Fruit fly (Drosophila melanogaster) whole organism, pupa: ENCODE measurements around the gene Mgstl.

Source experiments
- CG12605 ChIP-seq: fragments of 200-800 bp; sonication (Bioruptor generic); IDR thresholded peaks from 2 replicates; pipeline ENCODE4 v1.3.6; 2022; ENCODE audit warnings: missing biosample characterization, missing genetic modification characterization
- CG13204 ChIP-seq: fragments of 200-800 bp; sonication (Bioruptor generic); optimal IDR thresholded peaks from 2 replicates; lab custom pipeline; 2018; ENCODE audit warnings: missing biosample characterization, mild to moderate bottlenecking, missing genetic modification characterization, moderate library complexity
- CG14655 ChIP-seq: fragments of 200-800 bp; sonication (Bioruptor generic); optimal IDR thresholded peaks from 3 replicates; lab custom pipeline; 2017; ENCODE audit warnings: mild to moderate bottlenecking, missing biosample characterization, missing genetic modification reagents, missing genetic modification characterization
- CG15710 ChIP-seq: fragments of 200-800 bp; sonication (Bioruptor generic); optimal IDR thresholded peaks from 2 replicates; lab custom pipeline; 2018; ENCODE audit warnings: missing biosample characterization, mild to moderate bottlenecking, missing genetic modification characterization, moderate library complexity
- CG17806 ChIP-seq: fragments of 200-800 bp; sonication (Bioruptor generic); optimal IDR thresholded peaks from 2 replicates; lab custom pipeline; 2018; ENCODE audit warnings: missing biosample characterization, mild to moderate bottlenecking, missing genetic modification characterization, moderate library complexity
- CG4496 ChIP-seq: fragments of 200-800 bp; sonication (Bioruptor generic); IDR thresholded peaks from 3 replicates; pipeline ENCODE4 v1.3.6; 2022; ENCODE audit warnings: missing biosample characterization, missing genetic modification characterization
- CG8301 ChIP-seq: fragments of 200-800 bp; sonication (Bioruptor generic); optimal IDR thresholded peaks from 2 replicates; lab custom pipeline; 2018; ENCODE audit warnings: missing biosample characterization, mild to moderate bottlenecking, missing genetic modification characterization
- CG9948 ChIP-seq: fragments of 200-800 bp; sonication (Bioruptor generic); optimal IDR thresholded peaks from 2 replicates; lab custom pipeline; 2018; ENCODE audit warnings: missing biosample characterization, mild to moderate bottlenecking, missing genetic modification characterization, moderate library complexity
- D1 ChIP-seq: fragments of 200-800 bp; sonication (Bioruptor generic); optimal IDR thresholded peaks from 2 replicates; lab custom pipeline; 2018; ENCODE audit warnings: missing biosample characterization, mild to moderate bottlenecking, missing genetic modification characterization, moderate library complexity
- EcR ChIP-seq: fragments of 200-800 bp; sonication (Bioruptor generic); optimal IDR thresholded peaks from 3 replicates; lab custom pipeline; 2019; ENCODE audit warnings: missing biosample characterization, missing genetic modification characterization, mild to moderate bottlenecking, moderate library complexity, missing genetic modification reagents
- Ets98B ChIP-seq: fragments of 200-800 bp; sonication (Bioruptor generic); IDR thresholded peaks from 2 replicates; pipeline ENCODE4 v1.3.6; 2022; ENCODE audit warnings: missing biosample characterization, missing genetic modification characterization
- Pif1B ChIP-seq: fragments of 200-800 bp; sonication (Bioruptor generic); optimal IDR thresholded peaks from 3 replicates; lab custom pipeline; 2016; ENCODE audit warnings: missing biosample characterization, missing genetic modification characterization

dm6 chrX:21044831-21045447 lies 3.0 kb downstream of the Mgstl start, which contains the start of gene Cbs:
- TF ChIP-seq CG8301 (tag; lab: Kevin White, UChicago) (no peak), CG14655 (GFP tag; lab: Kevin White, UChicago) (peak; percentile 73), Ets98B (no peak; the same call in 1 of the 2 replicates), EcR (GFP tag; lab: Kevin White, UChicago) (no peak), CG12605 (no peak), Pif1B (GFP tag; lab: Kevin White, UChicago) (no peak), D1 (tag; lab: Kevin White, UChicago) (peak; percentile 35), CG4496 (GFP tag; lab: Robert Waterston, UW) (peak; percentile 60), CG15710 (tag; lab: Kevin White, UChicago) (peak; percentile 30), CG13204 (GFP tag; lab: Kevin White, UChicago) (no peak), CG9948 (tag; lab: Kevin White, UChicago) (peak; percentile 54), CG17806 (tag; lab: Kevin White, UChicago) (no peak)
